Fruit fly (Drosophila melanogaster) whole organism, embryonic: ENCODE measurements around the gene CG42269.

Experiments used
- Bteb2 ChIP-seq: fragments of 200-800 bp; sonication (Bioruptor generic); optimal IDR thresholded peaks from 2 replicates; lab custom pipeline; 2016; ENCODE audit warnings: missing biosample characterization, missing genetic modification characterization
- CG12071 ChIP-seq: fragments of 200-800 bp; sonication (Bioruptor generic); optimal IDR thresholded peaks from 3 replicates; lab custom pipeline; 2018; ENCODE audit warnings: missing biosample characterization, mild to moderate bottlenecking, missing genetic modification characterization
- CG12104 ChIP-seq: fragments of 200-800 bp; sonication (Bioruptor generic); optimal IDR thresholded peaks from 3 replicates; lab custom pipeline; 2016; ENCODE audit warnings: missing biosample characterization, missing genetic modification characterization
- CG1233 ChIP-seq: fragments of 200-800 bp; sonication (Bioruptor generic); optimal IDR thresholded peaks from 4 replicates; lab custom pipeline; 2018; ENCODE audit warnings: missing biosample characterization, mild to moderate bottlenecking, missing genetic modification characterization
- CG14710 ChIP-seq: fragments of 200-800 bp; sonication (Bioruptor generic); optimal IDR thresholded peaks from 3 replicates; lab custom pipeline; 2019; ENCODE audit warnings: missing biosample characterization, mild to moderate bottlenecking, missing genetic modification characterization, moderate library complexity
- CG1529 ChIP-seq: fragments of 200-800 bp; sonication (Bioruptor generic); optimal IDR thresholded peaks from 3 replicates; lab custom pipeline; 2018; ENCODE audit warnings: missing biosample characterization, missing genetic modification characterization
- CG15514 ChIP-seq: fragments of 200-800 bp; sonication (Bioruptor generic); optimal IDR thresholded peaks from 3 replicates; lab custom pipeline; 2017; ENCODE audit warnings: missing biosample characterization, missing genetic modification characterization, mild to moderate bottlenecking, moderate library complexity, missing genetic modification reagents
- CG18011 ChIP-seq: fragments of 200-800 bp; sonication (Bioruptor generic); optimal IDR thresholded peaks from 2 replicates; lab custom pipeline; 2017; ENCODE audit warnings: missing biosample characterization, missing genetic modification characterization, mild to moderate bottlenecking, moderate library complexity, missing genotype
- CG18619 ChIP-seq: fragments of 200-800 bp; sonication (Bioruptor generic); optimal IDR thresholded peaks from 3 replicates; lab custom pipeline; 2017; ENCODE audit warnings: missing biosample characterization, mild to moderate bottlenecking, missing genetic modification characterization
- CG3407 ChIP-seq: fragments of 200-800 bp; sonication (Bioruptor generic); optimal IDR thresholded peaks from 2 replicates; lab custom pipeline; 2018; ENCODE audit warnings: missing biosample characterization, mild to moderate bottlenecking, missing genetic modification characterization
- CG4854 ChIP-seq: fragments of 200-800 bp; sonication (Bioruptor generic); optimal IDR thresholded peaks from 2 replicates; lab custom pipeline; 2016; ENCODE audit warnings: missing biosample characterization, missing genetic modification characterization, inconsistent platforms
- CG6175 ChIP-seq: fragments of 200-800 bp; sonication (Bioruptor generic); IDR thresholded peaks from 3 replicates; pipeline ENCODE4 v1.3.6; 2022; ENCODE audit warnings: missing biosample characterization, missing genetic modification characterization
- CG6272 ChIP-seq: fragments of 200-800 bp; sonication (Bioruptor generic); IDR thresholded peaks from 2 replicates; pipeline ENCODE4 v1.3.6; 2022; ENCODE audit warnings: missing biosample characterization, missing genetic modification characterization
- CG6689 ChIP-seq: fragments of 200-800 bp; sonication (Bioruptor generic); IDR thresholded peaks from 2 replicates; pipeline ENCODE4 v1.3.6; 2022; ENCODE audit warnings: missing biosample characterization, missing genetic modification characterization
- CG6791 ChIP-seq: fragments of 200-800 bp; sonication (Bioruptor generic); IDR thresholded peaks from 3 replicates; pipeline ENCODE4 v1.3.6; 2022; ENCODE audit warnings: missing biosample characterization, missing genetic modification characterization; ENCODE audit not compliant: partially characterized antibody
- CG7271 ChIP-seq: fragments of 200-800 bp; sonication (Bioruptor generic); optimal IDR thresholded peaks from 2 replicates; lab custom pipeline; 2018; ENCODE audit warnings: missing biosample characterization, mild to moderate bottlenecking, missing genetic modification characterization, moderate library complexity
- CG7357 ChIP-seq: fragments of 200-800 bp; sonication (Bioruptor generic); IDR thresholded peaks from 3 replicates; pipeline ENCODE4 v1.3.6; 2022; ENCODE audit warnings: missing biosample characterization, missing genetic modification characterization
- CG8944 ChIP-seq: fragments of 200-800 bp; sonication (Bioruptor generic); optimal IDR thresholded peaks from 3 replicates; lab custom pipeline; 2016; ENCODE audit warnings: missing biosample characterization, missing genetic modification characterization
- CHES-1-like ChIP-seq: fragments of 200-800 bp; sonication (Bioruptor generic); optimal IDR thresholded peaks from 2 replicates; lab custom pipeline; 2016; ENCODE audit warnings: missing biosample characterization, missing genetic modification characterization
- Camta ChIP-seq: fragments of 200-800 bp; sonication (Bioruptor generic); optimal IDR thresholded peaks from 2 replicates; lab custom pipeline; 2016; ENCODE audit warnings: missing biosample characterization, missing genetic modification characterization
- D19B ChIP-seq: fragments of 200-800 bp; sonication (Bioruptor generic); optimal IDR thresholded peaks from 2 replicates; lab custom pipeline; 2017; ENCODE audit warnings: missing biosample characterization, mild to moderate bottlenecking, missing genetic modification characterization
- Dbx ChIP-seq: fragments of 200-800 bp; sonication (Bioruptor generic); IDR thresholded peaks from 3 replicates; pipeline ENCODE4 v1.3.6; 2022; ENCODE audit warnings: missing biosample characterization, missing genetic modification characterization
- Drgx ChIP-seq: fragments of 200-800 bp; sonication (Bioruptor generic); IDR thresholded peaks from 2 replicates; pipeline ENCODE4 v1.3.6; 2022; ENCODE audit warnings: missing biosample characterization, missing genetic modification characterization
- Gug ChIP-seq: fragments of 200-800 bp; sonication (Bioruptor generic); IDR thresholded peaks from 4 replicates; pipeline ENCODE4 v1.3.6; 2022; ENCODE audit warnings: missing biosample characterization, missing genetic modification characterization
- Hey ChIP-seq: fragments of 200-800 bp; sonication (Bioruptor generic); optimal IDR thresholded peaks from 3 replicates; lab custom pipeline; 2018; ENCODE audit warnings: missing biosample characterization, mild to moderate bottlenecking, missing genetic modification characterization
- Hmr ChIP-seq: fragments of 200-800 bp; sonication (Bioruptor generic); optimal IDR thresholded peaks from 3 replicates; lab custom pipeline; 2017; ENCODE audit warnings: mild to moderate bottlenecking, missing biosample characterization, missing genetic modification reagents, missing genetic modification characterization
- Lhr ChIP-seq: fragments of 200-800 bp; sonication (Bioruptor generic); optimal IDR thresholded peaks from 3 replicates; lab custom pipeline; 2017; ENCODE audit warnings: mild to moderate bottlenecking, missing biosample characterization, missing genetic modification reagents, missing genetic modification characterization
- Six4 ChIP-seq: fragments of 200-800 bp; sonication (Bioruptor generic); optimal IDR thresholded peaks from 2 replicates; lab custom pipeline; 2016; ENCODE audit warnings: missing biosample characterization, missing genetic modification characterization
- ash1 ChIP-seq: fragments of 200-800 bp; sonication (Bioruptor generic); optimal IDR thresholded peaks from 2 replicates; lab custom pipeline; 2018; ENCODE audit warnings: missing biosample characterization, mild to moderate bottlenecking, missing genetic modification characterization
- bbx ChIP-seq: fragments of 200-800 bp; sonication (Bioruptor generic); IDR thresholded peaks from 2 replicates; pipeline ENCODE4 v1.3.6; 2022; ENCODE audit warnings: missing biosample characterization, missing genetic modification characterization; ENCODE audit not compliant: partially characterized antibody
- dmrt99B ChIP-seq: fragments of 200-800 bp; sonication (Bioruptor generic); optimal IDR thresholded peaks from 2 replicates; lab custom pipeline; 2018; ENCODE audit warnings: missing biosample characterization, mild to moderate bottlenecking, missing genetic modification characterization, moderate library complexity
- dpn ChIP-seq, 2 experiments: fragments of 200-800 bp; sonication (Bioruptor generic); optimal IDR thresholded peaks; 3 replicates each; lab custom pipeline; 2016; ENCODE audit warnings: missing biosample characterization in 2 of 2, missing genetic modification characterization in 2 of 2
- eve ChIP-seq, 2 experiments: fragments of >200 bp; optimal IDR thresholded peaks; 2 replicates each; lab custom pipeline; 2017; ENCODE audit warnings: missing biosample characterization in 2 of 2, missing genetic modification characterization in 2 of 2
- fu2 ChIP-seq: fragments of 200-800 bp; sonication (Bioruptor generic); optimal IDR thresholded peaks from 2 replicates; lab custom pipeline; 2016; ENCODE audit warnings: missing biosample characterization, missing genetic modification characterization
- gem ChIP-seq: fragments of 200-800 bp; sonication (Bioruptor generic); optimal IDR thresholded peaks from 2 replicates; lab custom pipeline; 2019; ENCODE audit warnings: missing biosample characterization, mild to moderate bottlenecking, missing genetic modification characterization, moderate library complexity
- her ChIP-seq: fragments of 200-800 bp; sonication (Bioruptor generic); optimal IDR thresholded peaks from 2 replicates; lab custom pipeline; 2016; ENCODE audit warnings: missing biosample characterization, missing genetic modification characterization
- lab ChIP-seq: fragments of 200-800 bp; sonication (Bioruptor generic); optimal IDR thresholded peaks from 3 replicates; lab custom pipeline; 2017; ENCODE audit warnings: missing biosample characterization, missing genetic modification characterization, mild to moderate bottlenecking, moderate library complexity, missing genetic modification reagents
- mam ChIP-seq: fragments of 200-800 bp; sonication (Bioruptor generic); optimal IDR thresholded peaks from 3 replicates; lab custom pipeline; 2016; ENCODE audit warnings: missing biosample characterization, missing genetic modification characterization
- mirr ChIP-seq: fragments of 200-800 bp; sonication (Bioruptor generic); optimal IDR thresholded peaks from 3 replicates; lab custom pipeline; 2018; ENCODE audit warnings: missing biosample characterization, mild to moderate bottlenecking, missing genetic modification characterization
- nerfin-1 ChIP-seq: fragments of 200-800 bp; sonication (Bioruptor generic); optimal IDR thresholded peaks from 3 replicates; lab custom pipeline; 2019; ENCODE audit warnings: missing biosample characterization, mild to moderate bottlenecking, missing genetic modification characterization, moderate library complexity
- nmo ChIP-seq: fragments of 200-800 bp; sonication (Bioruptor generic); optimal IDR thresholded peaks from 2 replicates; lab custom pipeline; 2018; ENCODE audit warnings: missing biosample characterization, mild to moderate bottlenecking, missing genetic modification characterization, moderate library complexity
- pfk ChIP-seq: fragments of 200-800 bp; sonication (Bioruptor generic); optimal IDR thresholded peaks from 2 replicates; lab custom pipeline; 2018; ENCODE audit warnings: missing biosample characterization, mild to moderate bottlenecking, missing genetic modification characterization, moderate library complexity
- pros ChIP-seq: fragments of 200-800 bp; sonication (Bioruptor generic); optimal IDR thresholded peaks from 3 replicates; lab custom pipeline; 2019; ENCODE audit warnings: missing biosample characterization, mild to moderate bottlenecking, missing genetic modification characterization, moderate library complexity
- sens-2 ChIP-seq: fragments of 200-800 bp; sonication (Bioruptor generic); IDR thresholded peaks from 2 replicates; pipeline ENCODE4 v1.3.6; 2022; ENCODE audit warnings: missing biosample characterization, missing genetic modification characterization
- sug ChIP-seq: fragments of 200-800 bp; optimal IDR thresholded peaks from 2 replicates; lab custom pipeline; 2019; ENCODE audit warnings: missing biosample characterization, mild to moderate bottlenecking, missing genetic modification characterization, moderate library complexity
- tgo ChIP-seq: fragments of 200-800 bp; sonication (Bioruptor generic); IDR thresholded peaks from 3 replicates; pipeline ENCODE4 v1.3.6; 2022; ENCODE audit warnings: missing biosample characterization, missing genetic modification characterization
- tna ChIP-seq: fragments of 200-800 bp; sonication (Bioruptor generic); IDR thresholded peaks from 2 replicates; pipeline ENCODE4 v1.3.6; 2022; ENCODE audit warnings: missing biosample characterization, missing genetic modification characterization; ENCODE audit not compliant: partially characterized antibody
- wor ChIP-seq: fragments of 200-800 bp; sonication (Bioruptor generic); IDR thresholded peaks from 2 replicates; pipeline ENCODE4 v1.3.6; 2022; ENCODE audit warnings: missing biosample characterization, missing genetic modification characterization
- yki ChIP-seq: fragments of >200 bp; optimal IDR thresholded peaks from 3 replicates; lab custom pipeline; 2018

The CG42269 gene

dm6 chr3L:6074975-6075692, 9.0 kb downstream of the CG42269 start, which contains the start of the genes CG13295 and CG6610 (continued):
- TF ChIP-seq gem (tag; lab: Kevin White, UChicago) = peak; percentile 78
- TF ChIP-seq Hey = no peak
- peak; percentile 46 to 54 for TF ChIP-seq dpn (GFP tag; optimal IDR thresholded peaks at IDR 0.05; lab: Kevin White, UChicago)
- no peak; the same call in 2 of the 3 replicates for TF ChIP-seq tgo
- TF ChIP-seq CG14710 (tag; lab: Kevin White, UChicago) = peak; percentile 67
- peak; percentile 13 for TF ChIP-seq CG18011 (GFP tag; lab: Kevin White, UChicago)
- peak; percentile 59 for TF ChIP-seq CG15514 (GFP tag; lab: Kevin White, UChicago)
- no peak for TF ChIP-seq CG8944
- TF ChIP-seq lab (GFP tag; lab: Kevin White, UChicago) = peak; percentile 61
- peak; percentile 37 for TF ChIP-seq fu2
- no peak for TF ChIP-seq wor (GFP tag; lab: Robert Waterston, UW)
- no peak for TF ChIP-seq pfk
- no peak for TF ChIP-seq CG12104
- TF ChIP-seq sug (tag; lab: Kevin White, UChicago) = peak; percentile 79
- peak; percentile 61 for TF ChIP-seq nerfin-1
- TF ChIP-seq CG1233 = peak; percentile 51
- TF ChIP-seq Drgx (GFP tag; lab: Robert Waterston, UW) = no peak
- TF ChIP-seq pros (GFP tag; lab: Kevin White, UChicago) = no peak
- TF ChIP-seq CHES-1-like (GFP tag; lab: Kevin White, UChicago) = peak; percentile 26
- TF ChIP-seq CG7357 (GFP tag; lab: Robert Waterston, UW) = 0 out of 3 replicates have a peak, but pooled peaks have one; percentile 29
- no peak for TF ChIP-seq Six4
- no peak for TF ChIP-seq bbx (GFP tag; lab: Robert Waterston, UW)
- no peak for TF ChIP-seq tna (GFP tag; lab: Robert Waterston, UW)
- no peak for TF ChIP-seq mirr
- TF ChIP-seq Lhr (GFP tag; lab: Kevin White, UChicago) = peak; percentile 13
- TF ChIP-seq Gug (GFP tag; lab: Robert Waterston, UW) = peak; percentile 23; the same call in 1 of the 4 replicates
- TF ChIP-seq mam = peak; percentile 67
- peak; percentile 84 for TF ChIP-seq nmo (GFP tag; lab: Kevin White, UChicago)
- TF ChIP-seq Camta (GFP tag; lab: Kevin White, UChicago) = peak; percentile 30
- peak; percentile 44 for TF ChIP-seq CG18619 (GFP tag; lab: Kevin White, UChicago)
- TF ChIP-seq Hmr = peak; percentile 26
- no peak for TF ChIP-seq ash1 (GFP tag; lab: Kevin White, UChicago)
- no peak for TF ChIP-seq sens-2
- 0 out of 3 replicates have a peak, but pooled peaks have one; percentile 55 for TF ChIP-seq Dbx (GFP tag; lab: Robert Waterston, UW)
- no peak for TF ChIP-seq CG6791 (GFP tag; lab: Robert Waterston, UW)
- TF ChIP-seq her (GFP tag; lab: Kevin White, UChicago) = no peak
- peak; percentile 29 for TF ChIP-seq CG1529 (GFP tag; lab: Kevin White, UChicago)
- no peak for TF ChIP-seq dmrt99B (tag; lab: Kevin White, UChicago)
- no peak for TF ChIP-seq yki (lab: Kevin White, UChicago)
- no peak for TF ChIP-seq eve (GFP tag; optimal IDR thresholded peaks at IDR 0.05; lab: Kevin White, UChicago)
- TF ChIP-seq CG4854 = peak; percentile 16
- TF ChIP-seq CG6175 = no peak
- peak; percentile 36 for TF ChIP-seq Bteb2
- TF ChIP-seq CG6272 (GFP tag; lab: Robert Waterston, UW) = peak; percentile 43; the same call in 1 of the 2 replicates
- TF ChIP-seq CG12071 (GFP tag; lab: Kevin White, UChicago) = no peak
- TF ChIP-seq CG3407 (GFP tag; lab: Kevin White, UChicago) = no peak
- TF ChIP-seq CG7271 (tag; lab: Kevin White, UChicago) = no peak
- TF ChIP-seq D19B (GFP tag; lab: Kevin White, UChicago) = peak; percentile 41
- TF ChIP-seq CG6689 (GFP tag; lab: Robert Waterston, UW) = no peak; the same call in none of the 2 replicates
